Worm (Caenorhabditis elegans) whole organism, young adult: ENCODE measurements around the gene kbp-2.
A peak's percentile ranks its signal among the peaks of the same experiment; 100 is the strongest.

Experiments
- B0019.2 ChIP-seq: fragments of 200-800 bp; sonication (Bioruptor generic); conservative IDR thresholded peaks from 2 replicates; pipeline ENCODE4 v1.3.6; 2022; ENCODE audit warnings: missing genetic modification reagents, missing genetic modification characterization, missing compliant biosample characterization
- D2030.7 ChIP-seq: fragments of 200-800 bp; sonication (Bioruptor generic); IDR thresholded peaks from 2 replicates; pipeline ENCODE4 v1.3.6; 2022; ENCODE audit warnings: missing genetic modification reagents, missing genetic modification characterization, missing compliant biosample characterization
- F33H1.4 ChIP-seq: fragments of 200-800 bp; sonication (Bioruptor generic); IDR thresholded peaks from 2 replicates; pipeline ENCODE4 v1.3.6; 2022; ENCODE audit warnings: missing genetic modification reagents, missing genetic modification characterization, missing compliant biosample characterization
- F39B2.1 ChIP-seq: fragments of 200-800 bp; sonication (Bioruptor generic); IDR thresholded peaks from 2 replicates; pipeline ENCODE4 v1.3.6; 2022; ENCODE audit warnings: missing genetic modification reagents, missing genetic modification characterization, missing compliant biosample characterization
- F57A8.1 ChIP-seq: fragments of 200-800 bp; sonication (Bioruptor generic); optimal IDR thresholded peaks from 2 replicates; lab custom pipeline; 2018; ENCODE audit warnings: mild to moderate bottlenecking, missing genetic modification characterization, moderate library complexity, missing compliant biosample characterization
- F57C9.4 ChIP-seq: sonication (generic microtip); optimal IDR thresholded peaks from 2 replicates; lab custom pipeline; 2017; ENCODE audit warnings: mild to moderate bottlenecking, missing genetic modification characterization, missing compliant biosample characterization
- Y79H2A.3 ChIP-seq: fragments of 200-800 bp; sonication (Bioruptor generic); conservative IDR thresholded peaks from 2 replicates; pipeline ENCODE4 v1.3.6; 2022; ENCODE audit warnings: missing genetic modification reagents, missing genetic modification characterization, missing compliant biosample characterization
- ZK185.1 ChIP-seq: sonication (generic microtip); optimal IDR thresholded peaks from 2 replicates; lab custom pipeline; 2016; ENCODE audit warnings: mild to moderate bottlenecking, missing genetic modification characterization, missing compliant biosample characterization; ENCODE audit not compliant: poor library complexity, severe bottlenecking
- aptf-3 ChIP-seq: fragments of 200-800 bp; sonication (Bioruptor generic); IDR thresholded peaks from 2 replicates; pipeline ENCODE4 v1.3.6; 2022; ENCODE audit warnings: missing genetic modification characterization, missing compliant biosample characterization
- atf-7 ChIP-seq: sonication (generic microtip); optimal IDR thresholded peaks from 2 replicates; lab custom pipeline; 2017; ENCODE audit warnings: mild to moderate bottlenecking, missing genetic modification characterization, missing compliant biosample characterization
- attf-3 ChIP-seq: fragments of 200-800 bp; sonication (Bioruptor generic); conservative IDR thresholded peaks from 2 replicates; pipeline ENCODE4 v1.3.6; 2022; ENCODE audit warnings: missing genetic modification reagents, missing genetic modification characterization, missing compliant biosample characterization
- attf-5 ChIP-seq: fragments of 200-800 bp; sonication (Bioruptor generic); optimal IDR thresholded peaks from 2 replicates; lab custom pipeline; 2018; ENCODE audit warnings: mild to moderate bottlenecking, missing genetic modification characterization, missing compliant biosample characterization
- attf-6 ChIP-seq: fragments of 200-800 bp; sonication (Bioruptor generic); IDR thresholded peaks from 2 replicates; pipeline ENCODE4 v1.3.6; 2022; ENCODE audit warnings: missing genetic modification reagents, missing genetic modification characterization, missing compliant biosample characterization
- cebp-2 ChIP-seq: fragments of 200-800 bp; sonication (Bioruptor generic); IDR thresholded peaks from 2 replicates; pipeline ENCODE4 v1.3.6; 2022; ENCODE audit warnings: missing genetic modification characterization, missing compliant biosample characterization
- ceh-100 ChIP-seq: fragments of 200-800 bp; sonication (Bioruptor generic); IDR thresholded peaks from 2 replicates; pipeline ENCODE4 v1.3.6; 2022; ENCODE audit warnings: missing genetic modification reagents, missing genetic modification characterization, missing compliant biosample characterization
- ceh-27 ChIP-seq: fragments of 200-800 bp; sonication (Bioruptor generic); optimal IDR thresholded peaks from 2 replicates; lab custom pipeline; 2018; ENCODE audit warnings: mild to moderate bottlenecking, missing genetic modification characterization, moderate library complexity, missing compliant biosample characterization
- ceh-40 ChIP-seq: fragments of 200-800 bp; sonication (Bioruptor generic); IDR thresholded peaks from 2 replicates; pipeline ENCODE4 v1.3.6; 2022; ENCODE audit warnings: missing genetic modification characterization, missing compliant biosample characterization
- efl-1 ChIP-seq: fragments of 150-350 bp; optimal IDR thresholded peaks from 2 replicates; lab custom pipeline; 2014; ENCODE audit warnings: missing biosample characterization, missing genetic modification reagents, missing genetic modification characterization
- egl-18 ChIP-seq: fragments of 200-800 bp; sonication (Bioruptor generic); IDR thresholded peaks from 2 replicates; pipeline ENCODE4 v1.3.6; 2022; ENCODE audit warnings: missing genetic modification reagents, missing genetic modification characterization, missing compliant biosample characterization
- egrh-3 ChIP-seq: fragments of 200-800 bp; sonication (Bioruptor generic); IDR thresholded peaks from 2 replicates; pipeline ENCODE4 v1.3.6; 2022; ENCODE audit warnings: missing genetic modification reagents, missing genetic modification characterization, missing compliant biosample characterization
- hmg-1.2 ChIP-seq: fragments of 200-800 bp; sonication (Bioruptor generic); IDR thresholded peaks from 2 replicates; pipeline ENCODE4 v1.3.6; 2022; ENCODE audit warnings: missing genetic modification reagents, missing genetic modification characterization, missing compliant biosample characterization
- hrde-1 ChIP-seq: sonication (generic microtip); optimal IDR thresholded peaks from 2 replicates; lab custom pipeline; 2016; ENCODE audit warnings: missing genetic modification characterization, mild to moderate bottlenecking, missing compliant biosample characterization, moderate library complexity, missing genotype, missing genetic modification reagents, borderline replicate concordance
- lin-54 ChIP-seq: fragments of 200-800 bp; sonication (Bioruptor generic); optimal IDR thresholded peaks from 2 replicates; lab custom pipeline; 2018; ENCODE audit warnings: mild to moderate bottlenecking, missing genetic modification characterization, missing compliant biosample characterization
- lsl-1 ChIP-seq: fragments of 200-800 bp; sonication (Bioruptor generic); optimal IDR thresholded peaks from 2 replicates; lab custom pipeline; 2018; ENCODE audit warnings: mild to moderate bottlenecking, missing genetic modification characterization, moderate library complexity, missing compliant biosample characterization
- lsy-27 ChIP-seq: sonication (generic microtip); optimal IDR thresholded peaks from 2 replicates; lab custom pipeline; 2017; ENCODE audit warnings: missing genetic modification characterization, mild to moderate bottlenecking, missing compliant biosample characterization, antibody characterized with exemption, missing genotype, borderline replicate concordance; ENCODE audit not compliant: insufficient read depth
- madf-6 ChIP-seq: fragments of 200-800 bp; sonication (Bioruptor generic); IDR thresholded peaks from 2 replicates; pipeline ENCODE4 v1.3.6; 2022; ENCODE audit warnings: missing genetic modification reagents, missing genetic modification characterization, missing compliant biosample characterization
- madf-8 ChIP-seq: fragments of 200-800 bp; sonication (Bioruptor generic); conservative IDR thresholded peaks from 2 replicates; pipeline ENCODE4 v1.3.6; 2022; ENCODE audit warnings: missing genetic modification reagents, missing genetic modification characterization, missing compliant biosample characterization
- mcd-1 ChIP-seq: fragments of 200-800 bp; sonication (Bioruptor generic); IDR thresholded peaks from 2 replicates; pipeline ENCODE4 v1.3.6; 2022; ENCODE audit warnings: missing genetic modification reagents, missing genetic modification characterization, missing compliant biosample characterization
- mel-28 ChIP-seq: sonication (generic microtip); optimal IDR thresholded peaks from 2 replicates; lab custom pipeline; 2016; ENCODE audit warnings: borderline replicate concordance, mild to moderate bottlenecking, missing genetic modification characterization, missing compliant biosample characterization
- nfya-2 ChIP-seq: fragments of 200-800 bp; sonication (Bioruptor generic); IDR thresholded peaks from 2 replicates; pipeline ENCODE4 v1.3.6; 2022; ENCODE audit warnings: missing genetic modification reagents, missing genetic modification characterization, missing compliant biosample characterization
- nhr-27 ChIP-seq: fragments of 200-800 bp; sonication (Bioruptor generic); optimal IDR thresholded peaks from 2 replicates; lab custom pipeline; 2018; ENCODE audit warnings: mild to moderate bottlenecking, missing genetic modification characterization, moderate library complexity, missing compliant biosample characterization
- pbrm-1 ChIP-seq: fragments of 200-800 bp; sonication (Bioruptor generic); IDR thresholded peaks from 2 replicates; pipeline ENCODE4 v1.3.6; 2022; ENCODE audit warnings: missing genetic modification reagents, missing genetic modification characterization, missing compliant biosample characterization
- pha-4 ChIP-seq: fragments of 150-350 bp; sonication (generic microtip); optimal IDR thresholded peaks from 2 replicates; lab custom pipeline; 2014; ENCODE audit warnings: missing biosample characterization, missing genetic modification reagents, missing genetic modification characterization
- rcor-1 ChIP-seq: fragments of 200-800 bp; sonication (Bioruptor generic); IDR thresholded peaks from 2 replicates; pipeline ENCODE4 v1.3.6; 2022; ENCODE audit warnings: missing genetic modification reagents, missing genetic modification characterization, missing compliant biosample characterization
- rec-8 ChIP-seq, 2 experiments: sonication (generic microtip); optimal IDR thresholded peaks; 2 replicates each; lab custom pipeline; 2016; ENCODE audit warnings: mild to moderate bottlenecking in 2 of 2, missing genetic modification characterization in 2 of 2, missing genetic modification reagents in 2 of 2, missing genotype in 2 of 2, missing biosample characterization in 1 of 2, missing compliant biosample characterization in 1 of 2, moderate library complexity in 1 of 2
- snpc-1.3 ChIP-seq: sonication (generic microtip); optimal IDR thresholded peaks from 2 replicates; lab custom pipeline; 2017; ENCODE audit warnings: missing genetic modification characterization, mild to moderate bottlenecking, missing compliant biosample characterization, antibody characterized with exemption, moderate library complexity, missing genotype, missing genetic modification reagents; ENCODE audit not compliant: insufficient read depth
- snpc-3.4 ChIP-seq: sonication (generic microtip); optimal IDR thresholded peaks from 2 replicates; lab custom pipeline; 2017; ENCODE audit warnings: missing genetic modification characterization, mild to moderate bottlenecking, missing compliant biosample characterization, antibody characterized with exemption, moderate library complexity, missing genotype, missing genetic modification reagents
- somi-1 ChIP-seq: fragments of 200-800 bp; sonication (Bioruptor generic); optimal IDR thresholded peaks from 2 replicates; lab custom pipeline; 2018; ENCODE audit warnings: mild to moderate bottlenecking, missing genetic modification characterization, missing compliant biosample characterization
- sptf-2 ChIP-seq: fragments of 200-800 bp; sonication (Bioruptor generic); optimal IDR thresholded peaks from 2 replicates; lab custom pipeline; 2018; ENCODE audit warnings: mild to moderate bottlenecking, missing genetic modification characterization, missing compliant biosample characterization
- tbx-9 ChIP-seq: sonication (generic microtip); optimal IDR thresholded peaks from 2 replicates; lab custom pipeline; 2016; ENCODE audit warnings: borderline replicate concordance, missing genetic modification characterization, inconsistent platforms, missing compliant biosample characterization
- unc-130 ChIP-seq: sonication (generic microtip); optimal IDR thresholded peaks from 2 replicates; lab custom pipeline; 2016; ENCODE audit warnings: missing genetic modification reagents, missing genetic modification characterization, missing compliant biosample characterization
- xnd-1 ChIP-seq: sonication (generic microtip); optimal IDR thresholded peaks from 2 replicates; lab custom pipeline; 2016; ENCODE audit warnings: missing genotype, missing genetic modification reagents, missing genetic modification characterization, missing compliant biosample characterization
- zim-3 ChIP-seq: sonication (generic microtip); optimal IDR thresholded peaks from 2 replicates; lab custom pipeline; 2017; ENCODE audit warnings: mild to moderate bottlenecking, missing genetic modification characterization, moderate library complexity, missing compliant biosample characterization
- ztf-25 ChIP-seq: fragments of 200-800 bp; sonication (Bioruptor generic); IDR thresholded peaks from 2 replicates; pipeline ENCODE4 v1.3.6; 2022; ENCODE audit warnings: missing genetic modification reagents, missing genetic modification characterization, missing compliant biosample characterization
- ztf-28 ChIP-seq: fragments of 200-800 bp; sonication (Bioruptor generic); IDR thresholded peaks from 2 replicates; pipeline ENCODE4 v1.3.6; 2022; ENCODE audit warnings: missing genetic modification reagents, missing genetic modification characterization, missing compliant biosample characterization
- ztf-6 ChIP-seq: fragments of 200-800 bp; sonication (Bioruptor generic); IDR thresholded peaks from 2 replicates; pipeline ENCODE4 v1.3.6; 2022; ENCODE audit warnings: missing genetic modification reagents, missing genetic modification characterization, missing compliant biosample characterization

Gene kbp-2

DNA sequence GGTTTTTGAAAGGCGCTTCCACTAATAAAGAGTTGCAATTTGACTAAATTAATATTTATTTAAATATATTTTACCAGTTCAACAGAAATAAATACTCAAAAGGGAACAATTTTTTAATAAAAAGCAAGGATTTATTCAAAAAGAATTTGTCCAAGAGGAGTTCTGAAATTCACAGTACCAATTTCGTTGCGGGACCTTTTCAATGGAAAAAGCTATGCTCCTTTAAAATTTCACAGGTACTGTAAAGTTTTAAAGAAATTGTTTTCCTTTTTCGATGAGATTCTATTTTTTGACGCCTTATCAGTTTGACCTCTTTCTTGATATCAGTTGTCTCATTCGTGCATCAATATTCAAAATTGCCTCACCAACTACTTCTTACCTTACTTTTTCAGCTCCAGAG, 3.4 kb downstream of the kbp-2 start, which contains the start of gene tag-340:
tag-340 (plus strand) TSS at position 249 of the 400 bp plus-strand sequence.
- TF ChIP-seq snpc-3.4 (tag; lab: Kevin White, UChicago) = peak; percentile 63
- TF ChIP-seq F33H1.4 (GFP tag; lab: Robert Waterston, UW) = peak; percentile 90
- peak; percentile 51 for TF ChIP-seq xnd-1
- TF ChIP-seq pha-4 = no peak
- no peak for TF ChIP-seq F57C9.4 (tag; lab: Kevin White, UChicago)
- TF ChIP-seq Y79H2A.3 (GFP tag; lab: Robert Waterston, UW) = no peak
- peak; percentile 23 for TF ChIP-seq efl-1 (GFP tag; lab: Kevin White, UChicago)
- peak; percentile 88 for TF ChIP-seq lsl-1 (GFP tag; lab: Kevin White, UChicago)
- peak; percentile 58 for TF ChIP-seq snpc-1.3
- TF ChIP-seq madf-6 (GFP tag; lab: Robert Waterston, UW) = peak; percentile 85
- TF ChIP-seq D2030.7 (GFP tag; lab: Robert Waterston, UW) = peak; percentile 63
- no peak for TF ChIP-seq cebp-2 (GFP tag; lab: Robert Waterston, UW)
- peak; percentile 47; the same call in 1 of the 2 replicates for TF ChIP-seq madf-8 (GFP tag; lab: Robert Waterston, UW)

DNA sequence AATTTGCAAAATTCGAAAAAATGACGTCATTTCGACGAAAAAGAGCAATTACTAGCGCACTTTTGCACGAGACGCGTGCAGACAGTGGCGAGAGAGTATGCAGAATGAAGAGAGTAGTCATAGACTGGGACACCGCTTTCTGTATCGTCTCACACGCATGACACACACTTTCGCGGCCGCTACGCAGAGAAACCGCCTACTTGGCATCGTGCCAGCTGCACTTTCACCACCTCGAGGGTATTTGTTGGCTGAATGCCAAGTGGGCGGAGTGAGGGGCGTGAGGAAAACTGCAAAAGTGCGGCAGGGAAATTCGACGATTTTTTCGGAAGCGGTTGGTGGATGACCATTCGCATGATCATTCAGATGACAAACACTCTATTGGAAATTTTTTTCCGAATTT, 4.0 kb downstream of the kbp-2 start:
- TF ChIP-seq F39B2.1 = no peak
- TF ChIP-seq ceh-40 (GFP tag; lab: Robert Waterston, UW) = no peak
- TF ChIP-seq somi-1 (GFP tag; lab: Kevin White, UChicago) = peak; percentile 100
- TF ChIP-seq nhr-27 = peak; percentile 80
- peak; percentile 58 for TF ChIP-seq sptf-2 (GFP tag; lab: Kevin White, UChicago)
- peak; percentile 94 for TF ChIP-seq egl-18
- 0 out of 2 replicates have a peak, but pooled peaks have one; percentile 70 for TF ChIP-seq ztf-25 (GFP tag; lab: Robert Waterston, UW)
- TF ChIP-seq hrde-1 (tag; lab: Kevin White, UChicago) = no peak
- peak; percentile 22 for TF ChIP-seq F57A8.1 (GFP tag; lab: Kevin White, UChicago)
- TF ChIP-seq zim-3 (tag; lab: Kevin White, UChicago) = peak; percentile 64
- no peak for TF ChIP-seq aptf-3
- peak; percentile 96 for TF ChIP-seq rcor-1 (GFP tag; lab: Robert Waterston, UW)
- no peak for TF ChIP-seq nfya-2 (GFP tag; lab: Robert Waterston, UW)
- 0 out of 2 replicates have a peak, but pooled peaks have one; percentile 62 for TF ChIP-seq attf-6
- peak; percentile 90 for TF ChIP-seq ceh-100 (GFP tag; lab: Robert Waterston, UW)
- peak; percentile 99 for TF ChIP-seq attf-5 (GFP tag; lab: Kevin White, UChicago)
- TF ChIP-seq mel-28 (tag; lab: Kevin White, UChicago) = peak; percentile 48
- peak; percentile 97 for TF ChIP-seq pbrm-1
- peak; percentile 95 for TF ChIP-seq hmg-1.2 (GFP tag; lab: Robert Waterston, UW)
- TF ChIP-seq efl-1 (GFP tag; lab: Kevin White, UChicago) = peak; percentile 66
- peak; percentile 86 for TF ChIP-seq ztf-28
- TF ChIP-seq lin-54 (GFP tag; lab: Kevin White, UChicago) = peak; percentile 96
- TF ChIP-seq snpc-3.4 (tag; lab: Kevin White, UChicago) = no peak
- no peak for TF ChIP-seq lsy-27
- TF ChIP-seq lsl-1 (GFP tag; lab: Kevin White, UChicago) = peak; percentile 49
- TF ChIP-seq mcd-1 (GFP tag; lab: Robert Waterston, UW) = peak; percentile 97
- TF ChIP-seq unc-130 = peak; percentile 9
- TF ChIP-seq tbx-9 = no peak
- peak; percentile 71 for TF ChIP-seq B0019.2
- TF ChIP-seq egrh-3 = peak; percentile 70
- TF ChIP-seq rec-8 (tag; optimal IDR thresholded peaks at IDR 0.05; lab: Kevin White, UChicago) = no peak
- TF ChIP-seq ZK185.1 (tag; lab: Kevin White, UChicago) = peak; percentile 96
- peak; percentile 100 for TF ChIP-seq ceh-27 (GFP tag; lab: Kevin White, UChicago)
- peak; percentile 100 for TF ChIP-seq atf-7
- peak; percentile 76 for TF ChIP-seq attf-3 (GFP tag; lab: Robert Waterston, UW)
- TF ChIP-seq ztf-6 (GFP tag; lab: Robert Waterston, UW) = peak; percentile 96
